Fruit fly (Drosophila melanogaster) whole organism, prepupa: ENCODE measurements around the gene PLCXD.

Experiments used
- CG10631 ChIP-seq: fragments of 200-800 bp; sonication (Bioruptor generic); optimal IDR thresholded peaks from 2 replicates; lab custom pipeline; 2016; ENCODE audit warnings: missing biosample characterization, missing genetic modification characterization
- CG10669 ChIP-seq: fragments of 200-800 bp; sonication (Bioruptor generic); optimal IDR thresholded peaks from 3 replicates; lab custom pipeline; 2018; ENCODE audit warnings: missing biosample characterization, mild to moderate bottlenecking, missing genetic modification characterization, moderate library complexity
- CG11762 ChIP-seq: fragments of 200-800 bp; sonication (Bioruptor generic); optimal IDR thresholded peaks from 3 replicates; lab custom pipeline; 2016; ENCODE audit warnings: missing biosample characterization, missing genetic modification characterization; ENCODE audit not compliant: insufficient read depth
- CG11902 ChIP-seq: fragments of 200-800 bp; sonication (Bioruptor generic); optimal IDR thresholded peaks from 3 replicates; lab custom pipeline; 2016; ENCODE audit warnings: missing biosample characterization, missing genetic modification characterization
- CG15336 ChIP-seq: fragments of 200-800 bp; sonication (Bioruptor generic); IDR thresholded peaks from 2 replicates; pipeline ENCODE4 v1.3.6; 2022; ENCODE audit warnings: missing biosample characterization, missing genetic modification characterization
- CG1621 ChIP-seq: fragments of 200-800 bp; sonication (Bioruptor generic); optimal IDR thresholded peaks from 3 replicates; lab custom pipeline; 2018; ENCODE audit warnings: missing biosample characterization, mild to moderate bottlenecking, missing genetic modification characterization
- CG16779 ChIP-seq: fragments of 200-800 bp; sonication (Bioruptor generic); optimal IDR thresholded peaks from 3 replicates; lab custom pipeline; 2017; ENCODE audit warnings: missing biosample characterization, mild to moderate bottlenecking, missing genetic modification characterization
- CG3032 ChIP-seq: fragments of 200-800 bp; optimal IDR thresholded peaks from 2 replicates; lab custom pipeline; 2019; ENCODE audit warnings: missing biosample characterization, mild to moderate bottlenecking, missing genetic modification characterization, moderate library complexity
- CG31627 ChIP-seq: fragments of 200-800 bp; sonication (Bioruptor generic); optimal IDR thresholded peaks from 3 replicates; lab custom pipeline; 2016; ENCODE audit warnings: missing biosample characterization, missing genetic modification characterization
- CG32006 ChIP-seq: fragments of 200-800 bp; sonication (Bioruptor generic); optimal IDR thresholded peaks from 3 replicates; lab custom pipeline; 2017; ENCODE audit warnings: missing biosample characterization, mild to moderate bottlenecking, missing genetic modification characterization
- CG34406 ChIP-seq: fragments of 200-800 bp; sonication (Bioruptor generic); optimal IDR thresholded peaks from 3 replicates; lab custom pipeline; 2016; ENCODE audit warnings: missing biosample characterization, missing genetic modification characterization
- CG3919 ChIP-seq: fragments of 200-800 bp; sonication (Bioruptor generic); optimal IDR thresholded peaks from 3 replicates; lab custom pipeline; 2016; ENCODE audit warnings: missing biosample characterization, missing genetic modification characterization
- CG4318 ChIP-seq: fragments of 200-800 bp; sonication (Bioruptor generic); optimal IDR thresholded peaks from 3 replicates; lab custom pipeline; 2017; ENCODE audit warnings: missing biosample characterization, mild to moderate bottlenecking, missing genetic modification characterization
- CG6163 ChIP-seq: fragments of 200-800 bp; sonication (Bioruptor generic); IDR thresholded peaks from 3 replicates; pipeline ENCODE4 v1.3.6; 2022; ENCODE audit warnings: missing biosample characterization, missing genetic modification characterization
- CG6276 ChIP-seq: fragments of 200-800 bp; sonication (Bioruptor generic); optimal IDR thresholded peaks from 2 replicates; lab custom pipeline; 2017; ENCODE audit warnings: missing biosample characterization, mild to moderate bottlenecking, missing genetic modification characterization
- CG6808 ChIP-seq: fragments of 200-800 bp; sonication (Bioruptor generic); optimal IDR thresholded peaks from 3 replicates; lab custom pipeline; 2017; ENCODE audit warnings: missing biosample characterization, missing genetic modification characterization, mild to moderate bottlenecking, moderate library complexity, missing genetic modification reagents
- CG7368 ChIP-seq: fragments of 200-800 bp; sonication (Bioruptor generic); optimal IDR thresholded peaks from 3 replicates; lab custom pipeline; 2016; ENCODE audit warnings: missing biosample characterization, missing genetic modification characterization
- CG8119 ChIP-seq: fragments of 200-800 bp; sonication (Bioruptor generic); IDR thresholded peaks from 3 replicates; pipeline ENCODE4 v1.3.6; 2022; ENCODE audit warnings: missing biosample characterization, missing genetic modification characterization
- CG8319 ChIP-seq: fragments of 200-800 bp; sonication (Bioruptor generic); optimal IDR thresholded peaks from 3 replicates; lab custom pipeline; 2016; ENCODE audit warnings: missing biosample characterization, missing genetic modification characterization
- CG8632 ChIP-seq: fragments of 200-800 bp; sonication (Bioruptor generic); optimal IDR thresholded peaks from 3 replicates; lab custom pipeline; 2016; ENCODE audit warnings: missing biosample characterization, missing genetic modification characterization
- CG9139 ChIP-seq: fragments of 200-800 bp; sonication (Bioruptor generic); optimal IDR thresholded peaks from 3 replicates; lab custom pipeline; 2017; ENCODE audit warnings: missing biosample characterization, mild to moderate bottlenecking, missing genetic modification characterization
- Eip75B ChIP-seq: fragments of 200-800 bp; sonication (Bioruptor generic); optimal IDR thresholded peaks from 3 replicates; lab custom pipeline; 2016; ENCODE audit warnings: missing biosample characterization, missing genetic modification characterization
- Eip78C ChIP-seq: fragments of 200-800 bp; sonication (Bioruptor generic); peaks from one replicate; lab custom pipeline; 2016; ENCODE audit warnings: missing biosample characterization, missing genetic modification characterization
- Ets96B ChIP-seq: fragments of 200-800 bp; optimal IDR thresholded peaks from 2 replicates; lab custom pipeline; 2019; ENCODE audit warnings: missing biosample characterization, mild to moderate bottlenecking, missing genetic modification characterization, moderate library complexity
- Hr38 ChIP-seq: sonication (Bioruptor generic); optimal IDR thresholded peaks from 2 replicates; lab custom pipeline; 2016; ENCODE audit warnings: missing biosample characterization, missing genetic modification characterization
- Hr39 ChIP-seq: fragments of 200-800 bp; sonication (Bioruptor generic); optimal IDR thresholded peaks from 2 replicates; lab custom pipeline; 2016; ENCODE audit warnings: missing biosample characterization, missing genetic modification characterization
- Lpt ChIP-seq: fragments of 200-800 bp; sonication (Bioruptor generic); optimal IDR thresholded peaks from 3 replicates; lab custom pipeline; 2016; ENCODE audit warnings: missing biosample characterization, missing genetic modification characterization
- OdsH ChIP-seq: fragments of 200-800 bp; sonication (Bioruptor generic); optimal IDR thresholded peaks from 3 replicates; lab custom pipeline; 2016; ENCODE audit warnings: missing biosample characterization, missing genetic modification characterization
- Smox ChIP-seq: fragments of 200-800 bp; sonication (Bioruptor generic); optimal IDR thresholded peaks from 3 replicates; lab custom pipeline; 2016; ENCODE audit warnings: missing biosample characterization, missing genetic modification characterization
- Sox102F ChIP-seq: fragments of 200-800 bp; sonication (Bioruptor generic); optimal IDR thresholded peaks from 2 replicates; lab custom pipeline; 2016; ENCODE audit warnings: missing biosample characterization, mild to moderate bottlenecking, missing genetic modification characterization
- Sox14 ChIP-seq: fragments of 200-800 bp; sonication (Bioruptor generic); optimal IDR thresholded peaks from 3 replicates; lab custom pipeline; 2016; ENCODE audit warnings: missing biosample characterization, missing genetic modification characterization
- Sox15 ChIP-seq: fragments of 200-800 bp; sonication (Bioruptor generic); optimal IDR thresholded peaks from 3 replicates; lab custom pipeline; 2016; ENCODE audit warnings: missing biosample characterization, missing genetic modification characterization
- achi ChIP-seq: fragments of 200-800 bp; sonication (Bioruptor generic); optimal IDR thresholded peaks from 3 replicates; lab custom pipeline; 2016; ENCODE audit warnings: missing biosample characterization, missing genetic modification characterization
- acj6 ChIP-seq: fragments of 200-800 bp; sonication (Bioruptor generic); optimal IDR thresholded peaks from 3 replicates; lab custom pipeline; 2016; ENCODE audit warnings: missing biosample characterization, missing genetic modification characterization
- cyc ChIP-seq: fragments of 200-800 bp; sonication (Bioruptor generic); optimal IDR thresholded peaks from 3 replicates; lab custom pipeline; 2016; ENCODE audit warnings: missing biosample characterization, missing genetic modification characterization
- esn ChIP-seq: fragments of 200-800 bp; sonication (Bioruptor generic); optimal IDR thresholded peaks from 2 replicates; lab custom pipeline; 2016; ENCODE audit warnings: missing biosample characterization, mild to moderate bottlenecking, missing genetic modification characterization, moderate library complexity
- fd59A ChIP-seq: fragments of 200-800 bp; sonication (Bioruptor generic); optimal IDR thresholded peaks from 2 replicates; lab custom pipeline; 2017; ENCODE audit warnings: missing biosample characterization, mild to moderate bottlenecking, missing genetic modification characterization, missing genetic modification reagents
- fd85E ChIP-seq: fragments of 200-800 bp; sonication (Bioruptor generic); optimal IDR thresholded peaks from 3 replicates; lab custom pipeline; 2016; ENCODE audit warnings: missing biosample characterization, missing genetic modification characterization
- lz ChIP-seq: fragments of 200-800 bp; sonication (Bioruptor generic); optimal IDR thresholded peaks from 3 replicates; lab custom pipeline; 2016; ENCODE audit warnings: missing biosample characterization, missing genetic modification characterization
- net ChIP-seq: fragments of 200-800 bp; sonication (Bioruptor generic); optimal IDR thresholded peaks from 3 replicates; lab custom pipeline; 2016; ENCODE audit warnings: missing biosample characterization, missing genetic modification characterization
- pdm3 ChIP-seq: fragments of 200-800 bp; sonication (Bioruptor generic); optimal IDR thresholded peaks from 3 replicates; lab custom pipeline; 2016; ENCODE audit warnings: missing biosample characterization, missing genetic modification characterization
- salr ChIP-seq, 2 experiments: fragments of 200-800 bp; sonication (Bioruptor generic); optimal IDR thresholded peaks; 3 replicates each; lab custom pipeline; 2016 to 2018; ENCODE audit warnings: missing biosample characterization in 2 of 2, missing genetic modification characterization in 2 of 2, mild to moderate bottlenecking in 1 of 2
- ss ChIP-seq, 2 experiments: fragments of 200-800 bp; sonication (Bioruptor generic); optimal IDR thresholded peaks; 2 replicates in 1 of 2; 3 replicates in 1 of 2; lab custom pipeline; 2017 to 2018; ENCODE audit warnings: mild to moderate bottlenecking in 2 of 2, missing biosample characterization in 2 of 2, missing genetic modification characterization in 2 of 2, moderate library complexity in 1 of 2
- topi ChIP-seq: fragments of 200-800 bp; sonication (Bioruptor generic); optimal IDR thresholded peaks from 3 replicates; lab custom pipeline; 2016; ENCODE audit warnings: missing biosample characterization, missing genetic modification characterization
- vri ChIP-seq: fragments of 200-800 bp; sonication (Bioruptor generic); optimal IDR thresholded peaks from 3 replicates; lab custom pipeline; 2016; ENCODE audit warnings: missing biosample characterization, mild to moderate bottlenecking, missing genetic modification characterization

PLCXD gene

dm6 chr2L:12011682-12012655 is 37.2 kb upstream of the PLCXD start (continued):
- TF ChIP-seq CG34406 (GFP tag; lab: Kevin White, UChicago): peak; percentile 29
- peak; percentile 69 for TF ChIP-seq CG6808 (GFP tag; lab: Kevin White, UChicago)
- no peak for TF ChIP-seq vri
- TF ChIP-seq Eip75B: peak; percentile 90
- TF ChIP-seq CG32006 (GFP tag; lab: Kevin White, UChicago): peak; percentile 5
- TF ChIP-seq CG1621: peak; percentile 82
- peak; percentile 21 for TF ChIP-seq CG11762 (GFP tag; lab: Kevin White, UChicago)
- peak; percentile 86 for TF ChIP-seq Eip78C (GFP tag; lab: Kevin White, UChicago)
- no peak for TF ChIP-seq CG4318 (GFP tag; lab: Kevin White, UChicago)
- TF ChIP-seq CG16779 (tag; lab: Kevin White, UChicago): peak; percentile 53
- TF ChIP-seq CG11902: peak; percentile 31
- peak; percentile 40 for TF ChIP-seq CG8319 (GFP tag; lab: Kevin White, UChicago)
- no peak for TF ChIP-seq CG8119 (GFP tag; lab: Robert Waterston, UW)
- peak; percentile 71 for TF ChIP-seq Sox14
- peak; percentile 59 for TF ChIP-seq CG10669
- no peak for TF ChIP-seq fd85E (GFP tag; lab: Kevin White, UChicago)
- TF ChIP-seq CG6276 (GFP tag; lab: Kevin White, UChicago): peak; percentile 39
- TF ChIP-seq Hr39 (GFP tag; lab: Kevin White, UChicago): peak; percentile 71
- peak; percentile 31 for TF ChIP-seq OdsH
- TF ChIP-seq CG8632 (GFP tag; lab: Kevin White, UChicago): no peak
- TF ChIP-seq CG9139 (GFP tag; lab: Kevin White, UChicago): peak; percentile 56
- no peak for TF ChIP-seq Hr38 (GFP tag; lab: Kevin White, UChicago)
- peak; percentile 80 for TF ChIP-seq topi (GFP tag; lab: Kevin White, UChicago)

DNA sequence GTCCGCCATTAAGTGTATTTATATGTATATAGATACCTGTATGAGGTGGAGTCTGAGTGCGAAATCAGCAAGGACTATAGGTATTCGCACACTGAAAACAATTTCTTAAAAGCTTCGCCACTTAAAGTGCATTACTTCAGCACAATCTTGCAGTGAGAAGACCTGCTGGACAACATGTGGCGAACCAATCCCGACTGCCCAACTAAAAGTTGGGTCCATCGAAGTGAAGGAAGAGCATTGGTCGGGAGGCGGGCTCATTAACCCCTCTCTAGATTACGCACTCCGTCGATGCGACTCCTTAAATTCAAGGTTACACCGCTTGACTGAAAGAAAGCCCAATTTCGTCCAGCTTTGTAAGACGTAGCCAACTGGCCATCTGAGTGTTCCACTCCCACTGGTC is 36.0 kb upstream of the PLCXD start:
- TF ChIP-seq Ets96B (tag; lab: Kevin White, UChicago) (peak; percentile 16), Smox (GFP tag; lab: Kevin White, UChicago) (peak; percentile 40), fd59A (GFP tag; lab: Kevin White, UChicago) (no peak), ss (GFP tag; optimal IDR thresholded peaks at IDR 0.05; lab: Kevin White, UChicago) (no peak), CG10631 (peak; percentile 48), CG7368 (GFP tag; lab: Kevin White, UChicago) (no peak), CG4318 (GFP tag; lab: Kevin White, UChicago) (no peak), Sox102F (GFP tag; lab: Kevin White, UChicago) (peak; percentile 33), OdsH (peak; percentile 29), net (no peak), CG10669 (peak; percentile 45), CG15336 (no peak), Eip78C (GFP tag; lab: Kevin White, UChicago) (peak; percentile 85), Lpt (no peak), acj6 (GFP tag; lab: Kevin White, UChicago) (peak; percentile 54), cyc (peak; percentile 34), Sox15 (GFP tag; lab: Kevin White, UChicago) (no peak), CG6808 (GFP tag; lab: Kevin White, UChicago) (no peak), CG1621 (peak; percentile 32), salr (GFP tag; optimal IDR thresholded peaks at IDR 0.05; lab: Kevin White, UChicago) (peak in 1 of 2 experiments; percentile 10), achi (GFP tag; lab: Kevin White, UChicago) (peak; percentile 1), CG31627 (GFP tag; lab: Kevin White, UChicago) (peak; percentile 41), topi (GFP tag; lab: Kevin White, UChicago) (peak; percentile 39), Sox14 (peak; percentile 19), CG3919 (GFP tag; lab: Kevin White, UChicago) (no peak), fd85E (GFP tag; lab: Kevin White, UChicago) (no peak), CG3032 (tag; lab: Kevin White, UChicago) (peak; percentile 17), pdm3 (GFP tag; lab: Kevin White, UChicago) (peak; percentile 52), CG34406 (GFP tag; lab: Kevin White, UChicago) (no peak), Hr39 (GFP tag; lab: Kevin White, UChicago) (peak; percentile 53), lz (GFP tag; lab: Kevin White, UChicago) (peak; percentile 27), CG11762 (GFP tag; lab: Kevin White, UChicago) (no peak), CG6163 (GFP tag; lab: Robert Waterston, UW) (peak; percentile 30; the same call in 2 of the 3 replicates), esn (GFP tag; lab: Kevin White, UChicago) (peak; percentile 32)
